Fruit fly (Drosophila melanogaster) whole organism, embryonic: ENCODE measurements around the gene CG33098.

Experiments used
- Atf3 ChIP-seq: fragments of 200-800 bp; sonication (Bioruptor generic); optimal IDR thresholded peaks from 3 replicates; lab custom pipeline; 2016; ENCODE audit warnings: missing biosample characterization, missing genetic modification characterization
- CG8290 ChIP-seq, 3 experiments: fragments of 200-800 bp; sonication (Bioruptor generic); optimal IDR thresholded peaks; 2 replicates each; lab custom pipeline; 2016 to 2019; ENCODE audit warnings: missing biosample characterization in 3 of 3, missing genetic modification characterization in 3 of 3, mild to moderate bottlenecking in 2 of 3, moderate library complexity in 1 of 3
- NC2α ChIP-seq: fragments of 200-800 bp; sonication (Bioruptor generic); optimal IDR thresholded peaks from 2 replicates; lab custom pipeline; 2016; ENCODE audit warnings: missing biosample characterization, missing genetic modification characterization
- Trl ChIP-seq, 3 experiments: fragments of >200 bp in 2 of 3; fragments of 200-800 bp in 1 of 3; sonication (Bioruptor generic) in 1 of 3; optimal IDR thresholded peaks; 2 replicates in 1 of 3; 3 replicates in 2 of 3; lab custom pipeline; 2016 to 2017; ENCODE audit warnings: missing biosample characterization in 1 of 3, missing genetic modification characterization in 1 of 3

DNA sequence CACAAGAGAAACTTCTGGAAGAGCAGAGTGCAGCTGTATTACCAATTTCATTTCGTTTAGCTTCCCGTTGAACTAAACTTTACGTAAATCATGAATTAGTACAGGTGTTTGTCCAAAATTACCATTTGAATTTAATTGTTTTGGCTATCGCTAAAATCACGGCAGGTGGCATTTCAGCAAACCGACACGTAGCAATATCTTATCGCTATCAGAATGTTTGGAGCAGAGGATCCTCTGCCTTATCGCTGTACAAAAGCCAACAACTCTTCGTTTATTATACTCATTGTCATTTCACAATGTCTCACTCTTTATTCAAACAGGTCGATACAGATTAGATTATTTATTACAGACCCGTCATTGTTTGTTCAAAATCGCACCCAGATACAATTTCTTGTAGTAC lies 21.1 kb upstream of the CG33098 start:
- TF ChIP-seq NC2α (GFP tag; lab: Kevin White, UChicago): no peak
- no peak for TF ChIP-seq CG8290 (GFP tag; optimal IDR thresholded peaks at IDR 0.05; lab: Kevin White, UChicago)
- TF ChIP-seq CG8290 (tag; optimal IDR thresholded peaks at IDR 0.05; lab: Kevin White, UChicago): no peak
- TF ChIP-seq Trl (optimal IDR thresholded peaks at IDR 0.05; lab: Kevin White, UChicago): no peak
- TF ChIP-seq Trl (GFP tag; optimal IDR thresholded peaks at IDR 0.05; lab: Kevin White, UChicago): no peak
- TF ChIP-seq Atf3: no peak
